Worm (Caenorhabditis elegans) whole organism, mixed stage, embryonic: Measurements from ENCODE around the gene srh-78.

Experiments used
- M03D4.4 ChIP-seq: sonication (generic microtip); optimal IDR thresholded peaks from 2 replicates; lab custom pipeline; 2017; ENCODE audit warnings: mild to moderate bottlenecking, missing genetic modification characterization, missing compliant biosample characterization
- bed-3 ChIP-seq: fragments of 200-800 bp; sonication (Bioruptor generic); optimal IDR thresholded peaks from 3 replicates; lab custom pipeline; 2018; ENCODE audit warnings: mild to moderate bottlenecking, missing genetic modification characterization, moderate library complexity, missing compliant biosample characterization
- blmp-1 ChIP-seq: fragments of 150-350 bp; optimal IDR thresholded peaks from 2 replicates; lab custom pipeline; 2014; ENCODE audit warnings: missing biosample characterization, missing genetic modification characterization
- ceh-39 ChIP-seq: fragments of 150-350 bp; optimal IDR thresholded peaks from 2 replicates; lab custom pipeline; 2014; ENCODE audit warnings: missing biosample characterization, missing genetic modification characterization
- ceh-43 ChIP-seq: fragments of 200-800 bp; sonication (Bioruptor generic); optimal IDR thresholded peaks from 2 replicates; lab custom pipeline; 2018; ENCODE audit warnings: mild to moderate bottlenecking, missing genetic modification characterization, moderate library complexity, missing compliant biosample characterization
- ces-1 ChIP-seq: fragments of 150-350 bp; optimal IDR thresholded peaks from 2 replicates; lab custom pipeline; 2014; ENCODE audit warnings: missing biosample characterization, missing genetic modification reagents, missing genetic modification characterization
- elt-1 ChIP-seq: sonication (generic microtip); optimal IDR thresholded peaks from 2 replicates; lab custom pipeline; 2017; ENCODE audit warnings: missing genetic modification characterization, mild to moderate bottlenecking, missing compliant biosample characterization, antibody characterized with exemption, moderate library complexity, borderline replicate concordance; ENCODE audit not compliant: insufficient read depth
- elt-3 ChIP-seq: fragments of 150-350 bp; optimal IDR thresholded peaks from 2 replicates; lab custom pipeline; 2014; ENCODE audit warnings: missing biosample characterization, missing genetic modification characterization
- ham-2 ChIP-seq: fragments of 200-800 bp; sonication (Bioruptor generic); optimal IDR thresholded peaks from 2 replicates; lab custom pipeline; 2018; ENCODE audit warnings: mild to moderate bottlenecking, missing genetic modification characterization, missing compliant biosample characterization
- hlh-1 ChIP-seq: fragments of 150-350 bp; optimal IDR thresholded peaks from 2 replicates; lab custom pipeline; 2014; ENCODE audit warnings: missing biosample characterization, missing genetic modification reagents, missing genetic modification characterization
- lin-13 ChIP-seq: fragments of 150-350 bp; optimal IDR thresholded peaks from 2 replicates; lab custom pipeline; 2014; ENCODE audit warnings: missing biosample characterization, missing genetic modification characterization
- lin-32 ChIP-seq: fragments of 200-800 bp; sonication (Bioruptor generic); optimal IDR thresholded peaks from 2 replicates; lab custom pipeline; 2018; ENCODE audit warnings: mild to moderate bottlenecking, missing genetic modification characterization, missing compliant biosample characterization
- lsy-2 ChIP-seq: fragments of 150-350 bp; optimal IDR thresholded peaks from 2 replicates; lab custom pipeline; 2014; ENCODE audit warnings: missing biosample characterization, missing genetic modification characterization
- mab-5 ChIP-seq: fragments of 150-350 bp; optimal IDR thresholded peaks from 2 replicates; lab custom pipeline; 2014; ENCODE audit warnings: missing biosample characterization, missing genetic modification characterization
- mep-1 ChIP-seq: fragments of 150-350 bp; optimal IDR thresholded peaks from 2 replicates; lab custom pipeline; 2017; ENCODE audit warnings: missing biosample characterization, missing genetic modification reagents, missing genetic modification characterization, inconsistent platforms
- nhr-12 ChIP-seq: fragments of 150-350 bp; optimal IDR thresholded peaks from 2 replicates; lab custom pipeline; 2014; ENCODE audit warnings: missing biosample characterization, missing genetic modification characterization
- nhr-2 ChIP-seq: fragments of 150-350 bp; optimal IDR thresholded peaks from 2 replicates; lab custom pipeline; 2014; ENCODE audit warnings: missing biosample characterization, missing genetic modification characterization
- nhr-237 ChIP-seq: fragments of 150-350 bp; optimal IDR thresholded peaks from 2 replicates; lab custom pipeline; 2014; ENCODE audit warnings: missing biosample characterization, missing genetic modification characterization
- nhr-28 ChIP-seq: fragments of 150-350 bp; optimal IDR thresholded peaks from 2 replicates; lab custom pipeline; 2014; ENCODE audit warnings: missing biosample characterization, missing genetic modification characterization
- pha-4 ChIP-seq: fragments of 150-350 bp; optimal IDR thresholded peaks from 2 replicates; lab custom pipeline; 2018; ENCODE audit warnings: missing biosample characterization, missing genetic modification reagents, missing genetic modification characterization
- snpc-4 ChIP-seq: fragments of 150-350 bp; optimal IDR thresholded peaks from 2 replicates; lab custom pipeline; 2014; ENCODE audit warnings: missing biosample characterization, missing genetic modification characterization
- sptf-1 ChIP-seq: sonication (generic microtip); optimal IDR thresholded peaks from 2 replicates; lab custom pipeline; 2017; ENCODE audit warnings: mild to moderate bottlenecking, missing genetic modification characterization, moderate library complexity, missing compliant biosample characterization
- tbx-8 ChIP-seq: fragments of 200-800 bp; sonication (Bioruptor generic); optimal IDR thresholded peaks from 2 replicates; lab custom pipeline; 2018; ENCODE audit warnings: mild to moderate bottlenecking, missing genetic modification characterization, moderate library complexity, missing compliant biosample characterization
- unc-120 ChIP-seq: sonication (generic microtip); optimal IDR thresholded peaks from 2 replicates; lab custom pipeline; 2017; ENCODE audit warnings: missing genetic modification characterization, missing compliant biosample characterization; ENCODE audit not compliant: poor library complexity, severe bottlenecking
- unc-39 ChIP-seq: fragments of 150-350 bp; optimal IDR thresholded peaks from 2 replicates; lab custom pipeline; 2014; ENCODE audit warnings: missing biosample characterization, missing genetic modification characterization
- unc-62 ChIP-seq: fragments of 150-350 bp; optimal IDR thresholded peaks from 2 replicates; lab custom pipeline; 2014; ENCODE audit warnings: missing biosample characterization, missing genetic modification reagents, missing genetic modification characterization
- zip-8 ChIP-seq: fragments of 150-350 bp; optimal IDR thresholded peaks from 2 replicates; lab custom pipeline; 2014; ENCODE audit warnings: missing biosample characterization, missing genetic modification characterization

The srh-78 gene

DNA sequence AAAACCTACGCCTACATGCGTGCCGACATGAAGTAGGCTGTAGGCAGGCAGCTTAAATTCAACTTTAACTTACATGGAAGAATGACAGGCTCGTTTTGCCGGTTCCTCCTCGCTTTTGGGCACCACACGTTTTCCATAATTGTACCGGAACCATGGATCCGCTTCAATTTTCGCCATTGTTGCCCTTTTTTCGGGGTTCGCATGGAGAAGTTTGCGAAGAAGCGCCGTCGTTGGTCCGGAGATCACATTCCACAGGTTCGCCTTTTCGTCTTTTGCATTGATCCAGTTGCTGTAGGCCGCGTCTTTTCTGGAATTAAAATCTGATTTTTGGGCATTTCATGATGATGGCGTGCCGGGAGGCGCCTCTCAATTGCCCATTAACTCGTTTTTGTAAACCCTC lies 20.1 kb downstream of the srh-78 start:
- TF ChIP-seq mep-1, result no peak
- TF ChIP-seq nhr-2 (tag; lab: Kevin White, UChicago), result no peak
- no peak for TF ChIP-seq unc-62
- TF ChIP-seq sptf-1 (tag; lab: Kevin White, UChicago), result no peak
- no peak for TF ChIP-seq lin-13 (tag; lab: Kevin White, UChicago)
- TF ChIP-seq unc-39 (tag; lab: Kevin White, UChicago), result no peak
- TF ChIP-seq ceh-39 (tag; lab: Kevin White, UChicago), result no peak
- TF ChIP-seq ham-2 (GFP tag; lab: Kevin White, UChicago), result no peak
- no peak for TF ChIP-seq zip-8 (tag; lab: Kevin White, UChicago)

- TF ChIP-seq nhr-28 (tag; lab: Kevin White, UChicago), result no peak
- TF ChIP-seq lsy-2 (tag; lab: Kevin White, UChicago), result no peak
- no peak for TF ChIP-seq ceh-43 (GFP tag; lab: Kevin White, UChicago)
- no peak for TF ChIP-seq sptf-1 (tag; lab: Kevin White, UChicago)
- TF ChIP-seq bed-3 (GFP tag; lab: Kevin White, UChicago), result no peak
- no peak for TF ChIP-seq snpc-4 (tag; lab: Kevin White, UChicago)
Measured at ce11 chrV:238094-238493, 21.1 kb downstream of the srh-78 start, which contains the start of gene R02C2.1. R02C2.1 (minus strand) TSS chrV:238194.

- TF ChIP-seq lsy-2 (tag; lab: Kevin White, UChicago), result no peak
- TF ChIP-seq mep-1, result no peak
- no peak for TF ChIP-seq ces-1 (GFP tag; lab: Kevin White, UChicago)
- TF ChIP-seq nhr-2 (tag; lab: Kevin White, UChicago), result peak; percentile 91
- no peak for TF ChIP-seq hlh-1 (tag; lab: Kevin White, UChicago)
Measured at ce11 chrV:240287-240686, 23.3 kb downstream of the srh-78 start, which contains the start of gene txt-2. txt-2 (minus strand) TSS chrV:240500.

ce11 chrV:242518-242917 lies 25.6 kb downstream of the srh-78 start, which contains the start of gene R02C2.7:
R02C2.7 (minus strand) TSS chrV:242618.
- no peak for TF ChIP-seq nhr-12 (tag; lab: Kevin White, UChicago)
- no peak for TF ChIP-seq hlh-1 (tag; lab: Kevin White, UChicago)
- no peak for TF ChIP-seq elt-1 (tag; lab: Kevin White, UChicago)
- no peak for TF ChIP-seq lin-13 (tag; lab: Kevin White, UChicago)
- no peak for TF ChIP-seq nhr-2 (tag; lab: Kevin White, UChicago)
- no peak for TF ChIP-seq nhr-237
- TF ChIP-seq blmp-1, result no peak
- TF ChIP-seq lin-32 (GFP tag; lab: Kevin White, UChicago), result no peak

DNA sequence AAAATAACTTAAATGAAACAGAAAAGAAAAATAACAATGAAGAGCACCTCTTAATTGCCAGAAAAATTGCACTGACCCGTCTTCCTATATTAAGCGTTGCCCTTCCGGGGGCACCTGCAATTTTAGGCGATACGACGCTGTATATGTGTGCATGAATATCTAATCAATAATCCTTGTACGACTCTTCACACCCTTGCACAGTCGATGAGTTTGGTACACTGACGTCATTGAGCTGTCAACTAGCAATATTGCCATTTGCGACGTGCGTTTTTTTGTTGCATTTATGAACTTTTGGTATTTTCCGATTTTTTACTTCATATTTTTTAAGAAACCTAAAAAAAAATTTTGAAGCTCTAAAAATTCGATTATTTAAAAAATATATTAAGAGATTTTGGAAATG lies 29.1 kb downstream of the srh-78 start, which contains the start of gene kin-34:
Gene kin-34 (minus strand): TSS at position 101 of the 400 bp plus-strand sequence.
- peak; percentile 8 for TF ChIP-seq ceh-39 (tag; lab: Kevin White, UChicago)
- no peak for TF ChIP-seq pha-4

ce11 chrV:247576-247975 lies 30.6 kb downstream of the srh-78 start:
- TF ChIP-seq ces-1 (GFP tag; lab: Kevin White, UChicago), result no peak
- no peak for TF ChIP-seq unc-39 (tag; lab: Kevin White, UChicago)
- TF ChIP-seq lin-32 (GFP tag; lab: Kevin White, UChicago), result no peak

ce11 chrV:248636-249035 lies 31.7 kb downstream of the srh-78 start:
- TF ChIP-seq ceh-39 (tag; lab: Kevin White, UChicago), result no peak
- no peak for TF ChIP-seq unc-120
- no peak for TF ChIP-seq nhr-28 (tag; lab: Kevin White, UChicago)
- TF ChIP-seq bed-3 (GFP tag; lab: Kevin White, UChicago), result no peak
- TF ChIP-seq hlh-1 (tag; lab: Kevin White, UChicago), result no peak
- TF ChIP-seq tbx-8 (GFP tag; lab: Kevin White, UChicago), result no peak
- TF ChIP-seq mab-5 (tag; lab: Kevin White, UChicago), result no peak
- TF ChIP-seq elt-3 (tag; lab: Kevin White, UChicago), result no peak
- no peak for TF ChIP-seq M03D4.4 (tag; lab: Kevin White, UChicago)
- no peak for TF ChIP-seq zip-8 (tag; lab: Kevin White, UChicago)
